Worm (Caenorhabditis elegans): ENCODE data around the gene F10G2.7.

- TF ChIP-seq unc-62 (GFP tag; optimal IDR thresholded peaks at IDR 0.05 in 1 of 2), result no peak
- TF ChIP-seq unc-62 (tag; optimal IDR thresholded peaks at IDR 0.05), result no peak
- TF ChIP-seq ceh-82 (tag; optimal IDR thresholded peaks at IDR 0.05), result no peak
- TF ChIP-seq tag-97 (GFP tag; IDR thresholded peaks at IDR 0.05), result no peak
- TF ChIP-seq nhr-28 (tag; optimal IDR thresholded peaks at IDR 0.05), result no peak
- no peak for TF ChIP-seq R02D3.7 (tag; optimal IDR thresholded peaks at IDR 0.05)
- no peak for TF ChIP-seq fos-1 (tag; optimal IDR thresholded peaks at IDR 0.05)
- TF ChIP-seq ztf-7 (tag; optimal IDR thresholded peaks at IDR 0.05), result no peak
- no peak for TF ChIP-seq ZK546.5 (tag; optimal IDR thresholded peaks at IDR 0.05)
- no peak for TF ChIP-seq ces-1 (GFP tag; optimal IDR thresholded peaks at IDR 0.05)
- TF ChIP-seq snpc-1.2 (GFP tag; IDR thresholded peaks at IDR 0.05), result no peak
- no peak for TF ChIP-seq cey-2 (tag; optimal IDR thresholded peaks at IDR 0.05; ENCODE audit: borderline replicate concordance, insufficient read depth)
- TF ChIP-seq lir-3 (tag; optimal IDR thresholded peaks at IDR 0.05), result no peak
- TF ChIP-seq duxl-1 (tag; optimal IDR thresholded peaks at IDR 0.05; ENCODE audit: poor library complexity), result no peak
Observed at ce11 chrV:7326928-7327327, 10.2 kb downstream of the F10G2.7 start, which contains the start of gene F10G2.4.
